Worm (Caenorhabditis elegans): Measurements from ENCODE around the gene F52F10.2.

- TF ChIP-seq ceh-63 (GFP tag; optimal IDR thresholded peaks at IDR 0.05) (no peak), Y116A8C.19 (tag; optimal IDR thresholded peaks at IDR 0.05; ENCODE audit: borderline replicate concordance) (no peak), pax-3 (tag; optimal IDR thresholded peaks at IDR 0.05) (no peak), nhr-90 (tag; optimal IDR thresholded peaks at IDR 0.05; ENCODE audit: poor library complexity) (no peak), zag-1 (tag; optimal IDR thresholded peaks at IDR 0.05) (no peak), aly-2 (tag; optimal IDR thresholded peaks at IDR 0.05) (no peak)
These were observed at the start of gene F52F10.2 for ce11 chrV:1547843-1548242.

Data from whole organism, L1 larva.